Fruit fly (Drosophila melanogaster) whole organism: Measurements from ENCODE around the gene regucalcin.

ENCODE experiments used
- CG8478 ChIP-seq: fragments of >200 bp; optimal IDR thresholded peaks from 2 replicates; lab custom pipeline; 2018; ENCODE audit warnings: inconsistent platforms
- Dll ChIP-seq: fragments of >200 bp; optimal IDR thresholded peaks from 2 replicates; lab custom pipeline; 2017
- EcR ChIP-seq, 2 experiments: fragments of >200 bp; optimal IDR thresholded peaks; 2 replicates each; lab custom pipeline; 2017; ENCODE audit warnings: missing biosample characterization in 2 of 2, missing genetic modification characterization in 2 of 2, missing genetic modification reagents in 2 of 2
- pan ChIP-seq: fragments of >200 bp; optimal IDR thresholded peaks from 2 replicates; lab custom pipeline; 2017
- psq ChIP-seq: fragments of >200 bp; optimal IDR thresholded peaks from 2 replicates; lab custom pipeline; 2017
- usp ChIP-seq: fragments of >200 bp; optimal IDR thresholded peaks from 2 replicates; lab custom pipeline; 2017; ENCODE audit warnings: missing biosample characterization, missing genetic modification characterization, mixed read lengths

The regucalcin gene

DNA sequence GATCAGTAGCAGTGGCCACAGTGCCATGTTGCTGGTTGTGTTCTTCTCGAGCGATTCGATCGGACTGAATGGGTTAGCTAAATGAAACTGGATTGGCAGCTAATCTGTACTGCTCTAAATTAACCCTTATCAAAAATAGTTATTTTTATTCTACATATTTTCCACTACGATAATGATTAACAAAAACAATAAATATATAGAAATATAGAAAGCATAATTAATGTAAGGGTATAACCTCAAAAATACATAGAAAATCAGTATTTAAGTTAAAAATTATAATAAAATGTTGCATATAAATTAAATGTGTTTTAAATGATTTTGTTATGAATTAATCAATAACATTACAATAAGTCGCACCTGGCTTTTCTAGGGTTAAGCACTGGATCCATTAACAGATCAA is 19.2 kb downstream of the regucalcin start, which contains the start of gene Cyp311a1:
TSS of gene Cyp311a1 (minus strand) at position 66 of the 400 bp plus-strand sequence.
- TF ChIP-seq EcR (GFP tag; optimal IDR thresholded peaks at IDR 0.05; lab: Kevin White, UChicago) (no peak), usp (no peak), CG8478 (lab: Kevin White, UChicago) (no peak), psq (lab: Kevin White, UChicago) (no peak), Dll (no peak), pan (lab: Kevin White, UChicago) (no peak)

DNA sequence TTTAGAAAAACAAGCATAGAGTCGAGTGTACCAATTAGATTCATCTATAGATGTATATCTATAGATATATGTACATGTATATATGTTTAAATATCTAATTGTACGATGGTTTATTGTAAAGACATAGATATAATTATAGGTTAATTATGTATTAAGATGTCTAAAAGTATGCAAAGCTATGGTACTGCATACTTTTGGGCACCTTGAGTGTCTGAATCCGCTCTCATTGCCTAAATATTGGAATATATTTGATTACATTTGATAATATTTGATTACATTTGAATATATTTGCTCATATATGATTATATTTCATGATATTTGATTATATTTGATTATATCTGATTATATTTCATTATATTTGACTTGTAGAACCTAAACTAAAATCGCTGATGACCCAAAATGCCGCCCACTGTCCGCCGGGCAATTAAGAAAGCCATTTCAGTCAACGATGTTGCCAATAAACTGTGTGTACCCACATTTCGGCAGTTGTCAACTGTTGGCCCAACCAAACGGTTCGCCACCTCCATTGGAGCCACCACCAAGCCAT is 20.0 kb downstream of the regucalcin start, which contains the start of gene Cyp318a1:
TSS of gene Cyp318a1 (plus strand) at position 497 of the 547 bp plus-strand sequence.
- TF ChIP-seq psq (lab: Kevin White, UChicago) (no peak), CG8478 (lab: Kevin White, UChicago) (no peak), usp (no peak), EcR (GFP tag; optimal IDR thresholded peaks at IDR 0.05; lab: Kevin White, UChicago) (no peak), pan (lab: Kevin White, UChicago) (no peak), Dll (no peak)

DNA sequence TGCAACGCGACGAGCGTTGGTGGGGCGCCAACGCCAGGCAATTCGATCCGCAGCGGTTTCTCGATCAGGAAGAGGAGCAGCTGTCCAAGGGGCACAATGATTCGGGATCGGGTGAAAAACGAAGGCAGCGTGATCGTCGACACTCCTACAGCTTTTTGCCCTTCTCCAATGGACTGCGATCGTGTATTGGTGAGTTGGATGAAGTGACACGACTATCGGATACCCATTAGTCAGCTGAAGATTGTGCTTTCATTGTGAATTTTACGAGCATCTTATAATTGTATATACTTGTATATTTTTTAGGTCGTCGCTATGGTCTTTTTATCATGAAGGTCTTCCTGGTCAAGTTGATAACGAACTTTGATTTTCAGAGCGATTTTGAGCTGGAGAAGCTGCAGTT is 22.5 kb downstream of the regucalcin start:
- TF ChIP-seq EcR (GFP tag; optimal IDR thresholded peaks at IDR 0.05; lab: Kevin White, UChicago) = no peak
- TF ChIP-seq usp = no peak

DNA sequence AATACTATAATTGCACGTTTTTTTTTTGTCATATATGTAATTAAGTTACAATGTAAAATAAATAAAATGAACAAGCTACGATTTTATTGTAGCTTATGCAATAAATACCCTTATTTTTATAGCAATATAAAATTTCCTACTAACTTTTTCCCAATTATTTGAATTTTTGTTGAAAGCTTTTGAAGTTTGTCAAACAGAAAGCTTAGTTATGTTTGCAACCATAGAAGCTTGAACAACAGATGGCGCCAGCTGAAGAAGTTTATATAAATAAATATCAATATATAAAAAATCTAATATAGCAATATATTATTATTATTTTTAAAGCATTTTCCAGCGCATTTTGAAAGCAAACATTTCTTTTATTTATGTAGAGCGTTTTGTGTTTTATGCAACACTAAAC is 23.0 kb downstream of the regucalcin start:
- TF ChIP-seq psq (lab: Kevin White, UChicago) (no peak), Dll (no peak), EcR (GFP tag; optimal IDR thresholded peaks at IDR 0.05; lab: Kevin White, UChicago) (no peak), pan (lab: Kevin White, UChicago) (no peak), usp (no peak), CG8478 (lab: Kevin White, UChicago) (no peak)

DNA sequence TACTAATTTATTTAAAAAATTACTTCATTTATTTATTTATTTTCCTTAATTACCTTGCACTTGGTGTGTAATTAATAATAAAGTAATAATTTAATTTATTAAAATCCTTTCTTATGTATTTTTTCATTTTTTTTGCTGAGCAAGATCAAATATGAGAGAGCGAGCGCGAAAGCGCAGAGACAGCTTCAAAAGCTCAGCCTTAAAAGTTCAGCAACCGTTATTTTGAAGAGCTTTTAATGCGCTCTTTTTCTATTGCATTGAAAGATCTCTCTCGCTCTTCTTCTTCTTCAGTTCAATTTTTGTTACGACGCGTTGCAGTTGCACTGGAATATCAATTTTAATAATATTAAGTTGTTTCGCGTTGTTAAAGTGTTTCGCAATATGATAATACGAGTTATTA is 31.2 kb downstream of the regucalcin start, which contains the start of gene Ten-a:
TSS of gene Ten-a (plus strand) at position 301 of the 400 bp plus-strand sequence.
- TF ChIP-seq Dll = no peak
- TF ChIP-seq EcR (GFP tag; optimal IDR thresholded peaks at IDR 0.05; lab: Kevin White, UChicago) = no peak
- no peak for TF ChIP-seq usp
- TF ChIP-seq psq (lab: Kevin White, UChicago) = no peak
- TF ChIP-seq pan (lab: Kevin White, UChicago) = no peak
- no peak for TF ChIP-seq CG8478 (lab: Kevin White, UChicago)

DNA sequence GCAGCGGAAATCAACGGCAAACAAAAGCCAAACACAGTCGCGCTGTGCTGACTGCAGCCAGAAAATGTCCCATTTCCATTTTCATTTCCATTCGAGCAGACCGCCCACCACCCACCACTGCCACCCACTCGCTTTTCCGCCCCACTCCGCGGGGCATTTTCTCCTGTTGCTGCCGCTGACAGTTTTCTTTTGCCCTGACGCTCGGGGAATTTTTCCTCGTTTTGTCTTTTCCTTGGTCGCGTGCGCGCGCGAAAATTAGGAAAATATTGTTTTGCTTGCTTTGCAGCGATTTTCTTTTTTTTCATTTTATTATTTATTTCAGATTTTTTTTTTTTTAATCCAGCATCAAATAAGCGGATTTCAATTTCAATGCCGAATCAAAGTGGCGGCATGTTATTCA is 38.1 kb downstream of the regucalcin start:
- no peak for TF ChIP-seq usp
- no peak for TF ChIP-seq Dll
- no peak for TF ChIP-seq psq (lab: Kevin White, UChicago)
- TF ChIP-seq EcR (GFP tag; optimal IDR thresholded peaks at IDR 0.05; lab: Kevin White, UChicago) = no peak
- no peak for TF ChIP-seq pan (lab: Kevin White, UChicago)
- TF ChIP-seq CG8478 (lab: Kevin White, UChicago) = no peak

DNA sequence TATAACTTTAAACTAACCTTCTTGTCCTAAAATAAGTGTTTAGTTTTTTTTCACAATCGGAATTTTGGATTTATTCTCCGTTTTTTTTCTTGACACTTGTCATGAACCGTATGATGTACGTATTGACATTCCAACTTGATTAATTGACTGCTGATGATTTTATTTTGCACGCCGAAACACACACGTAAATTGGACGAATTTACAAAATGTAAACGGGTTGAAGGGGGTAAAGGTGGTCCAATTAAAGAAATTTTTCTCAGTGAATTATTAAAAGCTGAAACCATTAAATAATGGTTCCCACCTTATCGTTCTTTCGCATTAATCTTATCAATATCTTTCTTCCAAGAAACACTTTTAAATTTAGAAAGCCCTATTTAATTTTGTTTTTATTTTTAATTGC is 44.4 kb downstream of the regucalcin start, which contains the start of gene Uch-L5R:
TSS of gene Uch-L5R (minus strand) at position 101 of the 400 bp plus-strand sequence.
- TF ChIP-seq CG8478 (lab: Kevin White, UChicago) = no peak
- TF ChIP-seq Dll = no peak
- TF ChIP-seq psq (lab: Kevin White, UChicago) = no peak
- TF ChIP-seq EcR (GFP tag; optimal IDR thresholded peaks at IDR 0.05; lab: Kevin White, UChicago) = no peak
- TF ChIP-seq usp = no peak
- no peak for TF ChIP-seq pan (lab: Kevin White, UChicago)

DNA sequence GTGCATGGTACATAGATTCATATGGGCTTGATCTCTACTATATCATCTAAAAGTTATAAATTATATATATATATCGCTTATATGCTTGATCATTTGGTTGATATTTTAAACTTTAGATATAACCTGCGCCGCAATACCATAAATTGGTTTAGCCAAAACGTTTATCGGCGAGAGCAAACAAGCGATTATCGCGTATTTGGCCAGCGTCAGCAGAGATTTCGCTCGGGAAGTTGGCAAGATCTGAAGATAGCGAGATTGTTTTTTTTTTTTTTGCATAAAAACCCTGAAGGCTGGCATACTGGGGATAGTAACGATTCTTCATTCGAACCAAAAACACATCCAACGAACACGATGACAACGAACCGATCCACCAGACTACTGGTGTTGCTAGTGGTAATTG is 47.3 kb downstream of the regucalcin start, which contains the start of gene Muc11A:
TSS of gene Muc11A (plus strand) at position 301 of the 400 bp plus-strand sequence.
- no peak for TF ChIP-seq pan (lab: Kevin White, UChicago)
- no peak for TF ChIP-seq Dll
- no peak for TF ChIP-seq CG8478 (lab: Kevin White, UChicago)
- TF ChIP-seq EcR (GFP tag; optimal IDR thresholded peaks at IDR 0.05; lab: Kevin White, UChicago) = no peak
- TF ChIP-seq usp = no peak
- no peak for TF ChIP-seq psq (lab: Kevin White, UChicago)
